Fruit fly (Drosophila melanogaster): ENCODE data around the gene SNF4Agamma.

Gene SNF4Agamma

dm6 chr3R:21199085-21199899 lies 58.8 kb downstream of the SNF4Agamma start:
- peak; percentile 27 for TF ChIP-seq EcR (GFP tag; optimal IDR thresholded peaks at IDR 0.05)
- no peak for TF ChIP-seq D1 (tag; optimal IDR thresholded peaks at IDR 0.05)
- peak; percentile 1 for TF ChIP-seq CG14655 (GFP tag; optimal IDR thresholded peaks at IDR 0.05)

dm6 chr3R:21199953-21200368 lies 59.4 kb downstream of the SNF4Agamma start:
- TF ChIP-seq Ets98B (GFP tag; IDR thresholded peaks at IDR 0.05): peak; percentile 53
- TF ChIP-seq Pif1A (GFP tag; optimal IDR thresholded peaks at IDR 0.05): peak; percentile 66
- TF ChIP-seq fd96Ca (GFP tag; IDR thresholded peaks at IDR 0.05): peak; percentile 78
- TF ChIP-seq D1 (tag; optimal IDR thresholded peaks at IDR 0.05): no peak
- peak; percentile 14 for TF ChIP-seq Snoo (tag; optimal IDR thresholded peaks at IDR 0.05)
- TF ChIP-seq CG8301 (tag; optimal IDR thresholded peaks at IDR 0.05): peak; percentile 58
- TF ChIP-seq CG9948 (tag; optimal IDR thresholded peaks at IDR 0.05): peak; percentile 65
- TF ChIP-seq rn (GFP tag; IDR thresholded peaks at IDR 0.05): 0 out of 2 replicates have a peak, but pooled peaks have one; percentile 24
- TF ChIP-seq EcR (GFP tag; optimal IDR thresholded peaks at IDR 0.05): peak; percentile 89
- peak; percentile 65 for TF ChIP-seq CG17806 (tag; optimal IDR thresholded peaks at IDR 0.05)
- TF ChIP-seq CG15710 (tag; optimal IDR thresholded peaks at IDR 0.05): peak; percentile 61
- TF ChIP-seq CG34367 (tag; optimal IDR thresholded peaks at IDR 0.05): peak; percentile 57
- TF ChIP-seq CG14655 (GFP tag; optimal IDR thresholded peaks at IDR 0.05): peak; percentile 67
- no peak for TF ChIP-seq CG13204 (GFP tag; optimal IDR thresholded peaks at IDR 0.05)
- peak; percentile 63 for TF ChIP-seq Pif1B (GFP tag; optimal IDR thresholded peaks at IDR 0.05)
- peak; percentile 57 for TF ChIP-seq CG32121 (GFP tag; IDR thresholded peaks at IDR 0.05)
- TF ChIP-seq CG10348 (GFP tag; IDR thresholded peaks at IDR 0.05): 0 out of 2 replicates have a peak, but pooled peaks have one; percentile 27
- peak; percentile 70 for TF ChIP-seq CG8159 (tag; optimal IDR thresholded peaks at IDR 0.05)
- no peak for TF ChIP-seq gl (tag; optimal IDR thresholded peaks at IDR 0.05)
- 0 out of 2 replicates have a peak, but pooled peaks have one; percentile 36 for TF ChIP-seq CG12605 (GFP tag; IDR thresholded peaks at IDR 0.05)
- TF ChIP-seq CG4496 (GFP tag; IDR thresholded peaks at IDR 0.05): peak; percentile 50; the same call in 1 of the 3 replicates

- no peak for TF ChIP-seq fd96Ca (GFP tag; IDR thresholded peaks at IDR 0.05)
Observed at dm6 chr3R:21201627-21202026, 61.1 kb downstream of the SNF4Agamma start.

- TF ChIP-seq Snoo (tag; optimal IDR thresholded peaks at IDR 0.05): no peak
- peak; percentile 25; the same call in 1 of the 3 replicates for TF ChIP-seq CG4496 (GFP tag; IDR thresholded peaks at IDR 0.05)
- no peak for TF ChIP-seq gl (tag; optimal IDR thresholded peaks at IDR 0.05)
- TF ChIP-seq CG14655 (GFP tag; optimal IDR thresholded peaks at IDR 0.05): peak; percentile 0
- no peak for TF ChIP-seq Pif1B (GFP tag; optimal IDR thresholded peaks at IDR 0.05)
- TF ChIP-seq CG32121 (GFP tag; IDR thresholded peaks at IDR 0.05): no peak
- TF ChIP-seq CG13204 (GFP tag; optimal IDR thresholded peaks at IDR 0.05): no peak
- no peak for TF ChIP-seq CG12605 (GFP tag; IDR thresholded peaks at IDR 0.05)
- peak; percentile 17 for TF ChIP-seq EcR (GFP tag; optimal IDR thresholded peaks at IDR 0.05)
Observed at dm6 chr3R:21203135-21203534, 62.6 kb downstream of the SNF4Agamma start.

- TF ChIP-seq Ets98B (GFP tag; IDR thresholded peaks at IDR 0.05) (peak; percentile 44; the same call in 1 of the 2 replicates), CG9948 (tag; optimal IDR thresholded peaks at IDR 0.05) (no peak), CG12605 (GFP tag; IDR thresholded peaks at IDR 0.05) (peak; percentile 61), gl (tag; optimal IDR thresholded peaks at IDR 0.05) (no peak)
Observed at dm6 chr3R:21203660-21204499, 63.3 kb downstream of the SNF4Agamma start.

dm6 chr3R:21204500-21205167 lies 64.1 kb downstream of the SNF4Agamma start:
- TF ChIP-seq fd96Ca (GFP tag; IDR thresholded peaks at IDR 0.05) (peak; percentile 86), CG8159 (tag; optimal IDR thresholded peaks at IDR 0.05) (peak; percentile 98), CG8301 (tag; optimal IDR thresholded peaks at IDR 0.05) (peak; percentile 97), D1 (tag; optimal IDR thresholded peaks at IDR 0.05) (peak; percentile 92), CG13204 (GFP tag; optimal IDR thresholded peaks at IDR 0.05) (no peak), EcR (GFP tag; optimal IDR thresholded peaks at IDR 0.05) (peak; percentile 66), CG9948 (tag; optimal IDR thresholded peaks at IDR 0.05) (peak; percentile 91), CG34367 (tag; optimal IDR thresholded peaks at IDR 0.05) (peak; percentile 90), CG17806 (tag; optimal IDR thresholded peaks at IDR 0.05) (peak; percentile 92), Pif1B (GFP tag; optimal IDR thresholded peaks at IDR 0.05) (peak; percentile 90), CG12605 (GFP tag; IDR thresholded peaks at IDR 0.05) (peak; percentile 73), rn (GFP tag; IDR thresholded peaks at IDR 0.05) (peak; percentile 78), Snoo (tag; optimal IDR thresholded peaks at IDR 0.05) (peak; percentile 65), gl (tag; optimal IDR thresholded peaks at IDR 0.05) (peak; percentile 79), CG32121 (GFP tag; IDR thresholded peaks at IDR 0.05) (peak; percentile 93), Ets98B (GFP tag; IDR thresholded peaks at IDR 0.05) (peak; percentile 91), CG4496 (GFP tag; IDR thresholded peaks at IDR 0.05) (peak; percentile 91), CG14655 (GFP tag; optimal IDR thresholded peaks at IDR 0.05) (peak; percentile 97), Pif1A (GFP tag; optimal IDR thresholded peaks at IDR 0.05) (peak; percentile 93), CG10348 (GFP tag; IDR thresholded peaks at IDR 0.05) (peak; percentile 73; the same call in 1 of the 2 replicates), CG15710 (tag; optimal IDR thresholded peaks at IDR 0.05) (peak; percentile 92)

All from whole organism, pupa.